Fruit fly (Drosophila melanogaster) whole organism: Measurements from ENCODE around the gene CG43060.
"Not testable (repeated sequence)": the region's sequence is repeated elsewhere in the genome, so short reads cannot be mapped to it uniquely, and the experiment has no call there.

Experiments used
- CG8478 ChIP-seq: fragments of >200 bp; optimal IDR thresholded peaks from 2 replicates; lab custom pipeline; 2018; ENCODE audit warnings: inconsistent platforms
- Dll ChIP-seq: fragments of >200 bp; optimal IDR thresholded peaks from 2 replicates; lab custom pipeline; 2017
- EcR ChIP-seq, 2 experiments: fragments of >200 bp; optimal IDR thresholded peaks; 2 replicates each; lab custom pipeline; 2017; ENCODE audit warnings: missing biosample characterization in 2 of 2, missing genetic modification characterization in 2 of 2, missing genetic modification reagents in 2 of 2
- pan ChIP-seq: fragments of >200 bp; optimal IDR thresholded peaks from 2 replicates; lab custom pipeline; 2017
- psq ChIP-seq: fragments of >200 bp; optimal IDR thresholded peaks from 2 replicates; lab custom pipeline; 2017
- usp ChIP-seq: fragments of >200 bp; optimal IDR thresholded peaks from 2 replicates; lab custom pipeline; 2017; ENCODE audit warnings: missing biosample characterization, missing genetic modification characterization, mixed read lengths

Gene CG43060

dm6 chr3R:8058984-8059383 lies 18.0 kb downstream of the CG43060 start, which contains the start of gene mAChR-B:
Gene mAChR-B (plus strand): TSS chr3R:8059284.
- TF ChIP-seq pan (lab: Kevin White, UChicago) = no peak
- no peak for TF ChIP-seq psq (lab: Kevin White, UChicago)
- TF ChIP-seq Dll (lab: Kevin White, UChicago) = no peak
- TF ChIP-seq CG8478 (lab: Kevin White, UChicago) = no peak
- TF ChIP-seq usp (GFP tag; lab: Kevin White, UChicago) = no peak
- TF ChIP-seq EcR (GFP tag; optimal IDR thresholded peaks at IDR 0.05; lab: Kevin White, UChicago) = no peak

- TF ChIP-seq CG8478 (lab: Kevin White, UChicago) = no peak
- no peak for TF ChIP-seq pan (lab: Kevin White, UChicago)
- TF ChIP-seq EcR (GFP tag; optimal IDR thresholded peaks at IDR 0.05; lab: Kevin White, UChicago) = no peak
- TF ChIP-seq psq (lab: Kevin White, UChicago) = no peak
- no peak for TF ChIP-seq usp (GFP tag; lab: Kevin White, UChicago)
- TF ChIP-seq Dll (lab: Kevin White, UChicago) = no peak
These were observed 31.6 kb downstream of the CG43060 start for dm6 chr3R:8072635-8073034.

- TF ChIP-seq pan (lab: Kevin White, UChicago) = no peak
- no peak for TF ChIP-seq usp (GFP tag; lab: Kevin White, UChicago)
- TF ChIP-seq EcR (GFP tag; optimal IDR thresholded peaks at IDR 0.05; lab: Kevin White, UChicago) = no peak
- TF ChIP-seq CG8478 (lab: Kevin White, UChicago) = no peak
- TF ChIP-seq psq (lab: Kevin White, UChicago) = no peak
- TF ChIP-seq Dll (lab: Kevin White, UChicago) = no peak
These were observed 45.9 kb downstream of the CG43060 start, which contains the start of gene CG7910 for dm6 chr3R:8086952-8087351. Gene CG7910 (plus strand): TSS chr3R:8087252.

dm6 chr3R:8093824-8094223 lies 52.8 kb downstream of the CG43060 start, which contains the start of gene CG7900:
Gene CG7900 (plus strand): TSS chr3R:8094124.
- TF ChIP-seq pan (lab: Kevin White, UChicago); usp (GFP tag; lab: Kevin White, UChicago); CG8478 (lab: Kevin White, UChicago): not testable (repeated sequence)

dm6 chr3R:8105088-8105542 lies 64.1 kb downstream of the CG43060 start, which contains the start of gene puc:
Gene puc (plus strand): TSS chr3R:8105332.
- TF ChIP-seq Dll (lab: Kevin White, UChicago) = no peak
- TF ChIP-seq EcR (GFP tag; optimal IDR thresholded peaks at IDR 0.05; lab: Kevin White, UChicago) = no peak
- TF ChIP-seq usp (GFP tag; lab: Kevin White, UChicago) = no peak
- no peak for TF ChIP-seq psq (lab: Kevin White, UChicago)
- no peak for TF ChIP-seq CG8478 (lab: Kevin White, UChicago)
- no peak for TF ChIP-seq pan (lab: Kevin White, UChicago)
